Fruit fly (Drosophila melanogaster) whole organism, wandering third instar larva: Measurements from ENCODE around the gene CG43880.

Source experiments
- dsf ChIP-seq: sonication (Bioruptor generic); optimal IDR thresholded peaks from 2 replicates; lab custom pipeline; 2016; ENCODE audit warnings: missing biosample characterization, missing genetic modification characterization, borderline replicate concordance
- lola ChIP-seq: fragments of >200 bp; optimal IDR thresholded peaks from 2 replicates; lab custom pipeline; 2017; ENCODE audit warnings: missing biosample characterization, missing genetic modification characterization
- pan ChIP-seq: fragments of >200 bp; optimal IDR thresholded peaks from 2 replicates; lab custom pipeline; 2017
- psq ChIP-seq: fragments of 200-800 bp; sonication (Bioruptor generic); optimal IDR thresholded peaks from 3 replicates; lab custom pipeline; 2017; ENCODE audit warnings: missing biosample characterization, mild to moderate bottlenecking, missing genetic modification characterization, moderate library complexity
- usp ChIP-seq: fragments of >200 bp; optimal IDR thresholded peaks from 2 replicates; lab custom pipeline; 2017; ENCODE audit warnings: missing biosample characterization, missing genetic modification characterization

dm6 chr3L:7946222-7946621 lies at the start of gene CG43880:
- TF ChIP-seq dsf (GFP tag; lab: Kevin White, UChicago) (no peak), lola (GFP tag; lab: Kevin White, UChicago) (no peak), psq (GFP tag; lab: Kevin White, UChicago) (no peak), pan (no peak), usp (no peak)
